Worm (Caenorhabditis elegans): ENCODE measurements around the gene F13C5.3.

The F13C5.3 gene

DNA sequence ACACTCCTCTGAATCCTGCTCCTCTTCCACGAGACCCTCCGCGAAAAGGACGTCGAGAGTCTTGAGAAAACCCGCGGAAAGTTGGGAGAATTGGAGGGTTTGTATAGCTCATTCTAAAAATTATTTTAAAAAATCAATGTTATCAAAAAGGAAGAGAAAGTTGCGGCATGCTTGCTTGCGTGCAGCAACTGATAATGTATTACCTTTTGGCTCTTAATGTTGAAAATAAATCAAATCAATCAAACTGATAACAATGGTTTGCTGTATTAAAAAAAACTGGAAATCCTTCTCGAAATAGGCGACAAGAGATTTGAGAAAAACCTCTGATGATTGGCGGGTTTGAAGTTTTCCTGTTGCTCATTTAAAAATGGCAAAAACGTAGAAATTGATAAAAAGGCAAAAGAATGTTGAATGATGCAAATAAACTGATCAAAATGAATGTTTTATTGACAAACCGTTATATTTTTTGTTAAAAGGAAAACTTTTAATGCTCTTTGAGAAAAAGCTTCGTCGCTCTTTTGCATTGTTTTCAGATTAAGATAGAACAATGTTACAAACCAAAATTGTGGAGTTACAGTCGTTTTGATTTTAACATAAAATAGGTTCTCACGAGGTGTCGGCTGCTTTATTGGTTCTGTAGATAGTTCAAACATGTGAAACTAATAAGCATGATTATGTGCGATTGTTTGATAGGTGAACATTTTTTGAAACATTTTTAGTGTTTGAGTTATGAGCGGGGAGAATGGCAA, 44.2 kb downstream of the F13C5.3 start (continued):
- TF ChIP-seq jun-1 (tag; optimal IDR thresholded peaks at IDR 0.05): no peak
- TF ChIP-seq hmg-1.1 (GFP tag; IDR thresholded peaks at IDR 0.05): no peak
- no peak for TF ChIP-seq ceh-20 (GFP tag; IDR thresholded peaks at IDR 0.05)
- TF ChIP-seq php-3 (GFP tag; IDR thresholded peaks at IDR 0.05): peak; percentile 66; the same call in 1 of the 2 replicates
- TF ChIP-seq ZK546.5 (tag; optimal IDR thresholded peaks at IDR 0.05): no peak
- TF ChIP-seq Y5F2A.4 (GFP tag; optimal IDR thresholded peaks at IDR 0.05): no peak
- TF ChIP-seq mep-1 (tag; optimal IDR thresholded peaks at IDR 0.05): no peak
- TF ChIP-seq nhr-48 (tag; optimal IDR thresholded peaks at IDR 0.05): no peak
- no peak for TF ChIP-seq attf-4 (tag; optimal IDR thresholded peaks at IDR 0.05)
- peak in 1 of 2 experiments; percentile 92 for TF ChIP-seq unc-62 (GFP tag; optimal IDR thresholded peaks at IDR 0.05 in 1 of 2)
- no peak for TF ChIP-seq unc-62 (tag; optimal IDR thresholded peaks at IDR 0.05)
- no peak for TF ChIP-seq zfp-2 (tag; optimal IDR thresholded peaks at IDR 0.05)
- no peak for TF ChIP-seq nhr-237 (tag; optimal IDR thresholded peaks at IDR 0.05)
- no peak for TF ChIP-seq spr-1 (tag; optimal IDR thresholded peaks at IDR 0.05)
- TF ChIP-seq ZK337.2 (GFP tag; IDR thresholded peaks at IDR 0.05): no peak
- TF ChIP-seq duxl-1 (tag; optimal IDR thresholded peaks at IDR 0.05; ENCODE audit: poor library complexity): no peak
- TF ChIP-seq ctbp-1 (GFP tag; IDR thresholded peaks at IDR 0.05): no peak
- no peak for TF ChIP-seq daf-16 (GFP tag; optimal IDR thresholded peaks at IDR 0.05)
- TF ChIP-seq daf-16 (tag; optimal IDR thresholded peaks at IDR 0.05): no peak
- TF ChIP-seq daf-12 (tag; optimal IDR thresholded peaks at IDR 0.05): no peak
- no peak for TF ChIP-seq nhr-10 (tag; optimal IDR thresholded peaks at IDR 0.05)
- no peak for TF ChIP-seq ama-1 (optimal IDR thresholded peaks at IDR 0.05)
- no peak for TF ChIP-seq zip-11 (GFP tag; IDR thresholded peaks at IDR 0.05)
- peak; percentile 45; the same call in 1 of the 2 replicates for TF ChIP-seq dmd-6 (GFP tag; IDR thresholded peaks at IDR 0.05)
- no peak for TF ChIP-seq gei-8 (GFP tag; optimal IDR thresholded peaks at IDR 0.05)
- TF ChIP-seq saeg-2 (GFP tag; IDR thresholded peaks at IDR 0.05): no peak
- TF ChIP-seq ceh-28 (tag; optimal IDR thresholded peaks at IDR 0.05): no peak
- TF ChIP-seq lin-15B (tag; optimal IDR thresholded peaks at IDR 0.05): no peak
- TF ChIP-seq nhr-111 (GFP tag; optimal IDR thresholded peaks at IDR 0.05): no peak
- no peak for TF ChIP-seq ztf-11 (tag; optimal IDR thresholded peaks at IDR 0.05)
- no peak for TF ChIP-seq F44E2.7 (GFP tag; IDR thresholded peaks at IDR 0.05)
- no peak for TF ChIP-seq zfp-3 (GFP tag; conservative IDR thresholded peaks at IDR 0.05)
- TF ChIP-seq D1046.2 (GFP tag; IDR thresholded peaks at IDR 0.05): no peak
- no peak for TF ChIP-seq set-16 (GFP tag; IDR thresholded peaks at IDR 0.05)
- no peak for TF ChIP-seq ztf-7 (tag; optimal IDR thresholded peaks at IDR 0.05)
- no peak for TF ChIP-seq zag-1 (tag; optimal IDR thresholded peaks at IDR 0.05)
- TF ChIP-seq vab-7 (GFP tag; IDR thresholded peaks at IDR 0.05): no peak
- TF ChIP-seq pqm-1 (tag; optimal IDR thresholded peaks at IDR 0.05): peak; percentile 70
- TF ChIP-seq unc-130 (GFP tag; optimal IDR thresholded peaks at IDR 0.05): no peak
- TF ChIP-seq rbr-2 (tag; optimal IDR thresholded peaks at IDR 0.05): no peak
- TF ChIP-seq ceh-44 (GFP tag; IDR thresholded peaks at IDR 0.05): no peak
- TF ChIP-seq nhr-28 (tag; optimal IDR thresholded peaks at IDR 0.05): peak; percentile 4

DNA sequence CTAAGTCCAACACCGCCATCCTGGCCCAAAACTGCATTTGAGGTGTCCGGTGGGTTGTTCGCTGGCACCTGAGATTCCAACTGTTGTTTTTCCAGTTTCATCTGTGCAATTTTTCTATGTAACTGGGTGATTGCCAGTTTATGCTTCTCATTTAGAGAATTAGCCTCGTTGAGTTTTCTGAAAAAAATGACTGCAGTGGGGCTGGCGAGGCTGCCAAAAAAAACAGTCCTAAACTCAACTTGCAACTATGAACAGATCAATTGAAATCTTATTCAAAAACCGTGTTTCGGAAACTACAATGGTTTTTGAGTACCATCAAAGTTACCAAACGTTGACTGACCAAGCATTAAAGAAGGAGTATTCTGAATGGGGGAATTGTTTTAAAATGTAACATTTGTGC, 45.5 kb downstream of the F13C5.3 start, which contains the start of gene F57C12.6:
Gene F57C12.6, minus strand, starts transcription at position 101 of the 400 bp plus-strand sequence.
- TF ChIP-seq ceh-62 (tag; optimal IDR thresholded peaks at IDR 0.05) (no peak), mes-2 (tag; optimal IDR thresholded peaks at IDR 0.05; ENCODE audit: poor library complexity, severe bottlenecking) (no peak), aha-1 (tag) (no peak), mdl-1 (tag; optimal IDR thresholded peaks at IDR 0.05) (no peak), ZK546.5 (tag; optimal IDR thresholded peaks at IDR 0.05) (no peak), nhr-76 (tag; optimal IDR thresholded peaks at IDR 0.05) (no peak), mdt-29 (GFP tag; IDR thresholded peaks at IDR 0.05) (no peak), attf-4 (tag; optimal IDR thresholded peaks at IDR 0.05) (no peak), jun-1 (tag; optimal IDR thresholded peaks at IDR 0.05) (no peak)

All from whole organism, L4 larva.